Worm (Caenorhabditis elegans): ENCODE measurements around the gene sucg-1.

DNA sequence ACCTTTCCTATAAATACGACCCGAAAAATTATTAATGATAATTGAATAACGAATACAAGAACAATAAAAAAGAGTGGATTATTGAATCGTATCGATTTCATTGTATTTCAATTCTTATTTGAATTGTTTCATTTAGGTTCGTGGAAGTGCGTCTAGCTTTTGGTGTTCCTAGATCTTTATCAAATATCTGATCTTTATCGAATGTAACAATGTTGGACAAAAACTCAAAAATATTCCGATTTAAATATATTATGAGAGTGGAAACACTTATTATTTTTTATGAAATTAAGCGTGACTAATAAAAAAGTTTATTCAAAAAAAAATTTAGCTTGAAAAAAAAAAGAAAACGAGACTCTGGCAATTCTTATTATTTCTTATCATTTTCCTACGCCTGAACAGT lies 3.2 kb downstream of the sucg-1 start, which contains the start of the genes C50F7.9 and C50F7.3:
- TF ChIP-seq flt-1 (GFP tag; IDR thresholded peaks at IDR 0.05) = no peak
- TF ChIP-seq cog-1 (tag; optimal IDR thresholded peaks at IDR 0.05) = no peak
- TF ChIP-seq tab-1 (GFP tag; IDR thresholded peaks at IDR 0.05) = no peak
- no peak for TF ChIP-seq med-1 (GFP tag; optimal IDR thresholded peaks at IDR 0.05; ENCODE audit: insufficient read depth)
- TF ChIP-seq ztf-29 (GFP tag; IDR thresholded peaks at IDR 0.05) = no peak
